Worm (Caenorhabditis elegans): Measurements from ENCODE around the gene srh-63.

DNA sequence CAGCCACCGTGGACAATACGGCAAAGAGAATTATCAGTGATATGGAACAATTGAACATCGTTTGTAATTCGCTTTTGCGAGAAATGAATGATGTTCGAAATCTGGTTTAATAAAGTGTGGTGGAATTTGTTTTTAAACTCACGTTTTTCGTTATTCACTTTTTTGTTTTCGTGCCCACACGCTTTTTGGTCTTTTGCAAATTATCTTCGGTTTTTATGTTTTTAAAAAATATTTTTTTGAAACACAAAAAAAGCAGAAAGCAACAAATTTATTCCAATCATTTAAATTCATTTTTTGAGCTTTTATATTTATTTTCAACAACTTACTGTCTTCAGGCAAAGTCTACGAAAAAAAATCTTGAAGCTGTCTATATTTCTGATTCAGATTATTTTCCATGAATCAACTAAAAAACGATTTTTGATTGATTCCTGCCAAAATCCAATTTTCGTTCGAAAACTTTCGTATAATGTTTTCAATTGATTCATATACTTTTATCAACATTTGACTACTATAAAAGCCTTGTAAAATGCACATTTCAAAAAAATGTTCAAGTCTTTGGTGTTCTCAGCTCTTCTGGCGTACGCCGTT is 50.7 kb downstream of the srh-63 start, which contains the start of the genes Y57G11B.3 and Y57G11B.5:
- no peak for TF ChIP-seq dao-5 (tag; optimal IDR thresholded peaks at IDR 0.05)
- TF ChIP-seq him-1 (tag; optimal IDR thresholded peaks at IDR 0.05): no peak
- no peak for TF ChIP-seq W03F9.2 (tag; optimal IDR thresholded peaks at IDR 0.05)
